Fruit fly (Drosophila melanogaster): ENCODE measurements around the gene dos.
A peak's percentile ranks its signal among the peaks of the same experiment; 100 is the strongest.

DNA sequence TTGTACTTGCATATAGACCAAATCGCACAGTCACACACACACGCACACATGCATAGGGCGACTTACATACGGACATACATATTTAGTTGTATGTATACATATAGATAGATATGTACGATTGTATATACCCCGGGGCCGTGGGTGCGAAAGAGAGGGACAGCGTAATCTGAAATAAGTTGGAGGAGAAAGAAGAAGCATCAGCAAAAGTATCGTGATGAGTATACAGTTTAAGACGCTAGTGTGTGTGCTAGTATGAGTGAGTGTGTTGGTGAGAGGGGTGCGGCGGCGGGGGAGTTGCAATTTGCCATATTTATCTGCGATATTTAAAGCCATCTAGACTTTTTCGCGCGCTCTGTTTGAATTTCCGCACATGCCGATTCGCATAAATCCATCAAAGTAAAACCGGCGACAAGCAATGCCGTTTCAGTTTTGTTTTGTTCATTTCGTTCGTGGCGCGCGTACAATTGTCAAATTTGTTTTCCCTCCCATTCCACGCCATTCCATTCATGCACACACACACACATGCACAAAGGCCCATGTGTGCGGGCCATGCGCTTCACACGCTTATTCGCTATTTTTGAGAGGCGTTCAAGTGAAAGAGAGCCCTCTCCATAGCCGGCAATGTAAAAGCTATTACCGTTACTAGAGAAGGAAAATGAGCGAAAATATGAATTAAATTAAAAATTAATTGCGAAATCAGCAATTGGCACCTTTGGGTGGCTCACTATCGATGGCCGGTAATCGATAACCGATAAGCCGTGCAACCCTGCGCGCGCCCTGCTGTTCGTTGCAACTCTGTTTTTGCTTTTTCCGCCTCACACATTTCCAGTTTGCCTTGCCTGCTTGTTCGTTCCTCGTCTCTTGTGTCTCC is 46.0 kb downstream of the dos start:
- peak; percentile 72 for TF ChIP-seq CG8478 (optimal IDR thresholded peaks at IDR 0.05)
- TF ChIP-seq zen (tag; optimal IDR thresholded peaks at IDR 0.05), result peak; percentile 75
- TF ChIP-seq CG18619 (GFP tag; optimal IDR thresholded peaks at IDR 0.05), result peak; percentile 86
- peak; percentile 30 for TF ChIP-seq ab (GFP tag; optimal IDR thresholded peaks at IDR 0.05)
- TF ChIP-seq Tbp (GFP tag; optimal IDR thresholded peaks at IDR 0.05), result peak; percentile 5
- TF ChIP-seq CG12071 (GFP tag; optimal IDR thresholded peaks at IDR 0.05), result peak; percentile 85
- TF ChIP-seq btn (GFP tag; optimal IDR thresholded peaks at IDR 0.05), result peak; percentile 71
- TF ChIP-seq tx (GFP tag; optimal IDR thresholded peaks at IDR 0.05), result peak; percentile 55
- TF ChIP-seq zfh1 (GFP tag; IDR thresholded peaks at IDR 0.05), result peak; percentile 86
- TF ChIP-seq Gug (GFP tag; IDR thresholded peaks at IDR 0.05), result 0 out of 4 replicates have a peak, but pooled peaks have one; percentile 33
- peak; percentile 64; the same call in 2 of the 3 replicates for TF ChIP-seq CG6175 (GFP tag; IDR thresholded peaks at IDR 0.05)
- peak; percentile 84 for TF ChIP-seq Max (GFP tag; optimal IDR thresholded peaks at IDR 0.05)
